Fruit fly (Drosophila melanogaster): ENCODE data around the gene CG46311.
A peak's percentile ranks its signal among the peaks of the same experiment; 100 is the strongest.

CG46311 gene

dm6 chrX:13561371-13561770 lies 2.3 kb upstream of the CG46311 start, which contains the start of gene CG32633:
CG32633 (plus strand) TSS chrX:13561671.
- TF ChIP-seq CG13204 (GFP tag; optimal IDR thresholded peaks at IDR 0.05) (no peak), CG8159 (tag; optimal IDR thresholded peaks at IDR 0.05) (no peak), CG4496 (GFP tag; IDR thresholded peaks at IDR 0.05) (no peak), fd96Ca (GFP tag; IDR thresholded peaks at IDR 0.05) (no peak), CG15710 (tag; optimal IDR thresholded peaks at IDR 0.05) (no peak)

dm6 chrX:13563042-13563441 lies 581 bp upstream of the CG46311 start:
- TF ChIP-seq CG15710 (tag; optimal IDR thresholded peaks at IDR 0.05), result no peak
- TF ChIP-seq CG14655 (GFP tag; optimal IDR thresholded peaks at IDR 0.05), result no peak
- TF ChIP-seq CG4496 (GFP tag; IDR thresholded peaks at IDR 0.05), result no peak
- TF ChIP-seq Pif1B (GFP tag; optimal IDR thresholded peaks at IDR 0.05), result no peak
- TF ChIP-seq CG13204 (GFP tag; optimal IDR thresholded peaks at IDR 0.05), result no peak
- no peak for TF ChIP-seq CG10348 (GFP tag; IDR thresholded peaks at IDR 0.05)
- TF ChIP-seq Ets98B (GFP tag; IDR thresholded peaks at IDR 0.05), result no peak
- TF ChIP-seq CG12605 (GFP tag; IDR thresholded peaks at IDR 0.05), result no peak
- no peak for TF ChIP-seq gl (tag; optimal IDR thresholded peaks at IDR 0.05)
- TF ChIP-seq Pif1A (GFP tag; optimal IDR thresholded peaks at IDR 0.05), result no peak
- TF ChIP-seq Snoo (tag; optimal IDR thresholded peaks at IDR 0.05), result no peak
- TF ChIP-seq CG8159 (tag; optimal IDR thresholded peaks at IDR 0.05), result no peak
- TF ChIP-seq CG9948 (tag; optimal IDR thresholded peaks at IDR 0.05), result no peak
- TF ChIP-seq CG34367 (tag; optimal IDR thresholded peaks at IDR 0.05), result no peak
- TF ChIP-seq CG8301 (tag; optimal IDR thresholded peaks at IDR 0.05), result no peak
- TF ChIP-seq EcR (GFP tag; optimal IDR thresholded peaks at IDR 0.05), result no peak
- TF ChIP-seq D1 (tag; optimal IDR thresholded peaks at IDR 0.05), result no peak
- no peak for TF ChIP-seq CG17806 (tag; optimal IDR thresholded peaks at IDR 0.05)
- no peak for TF ChIP-seq rn (GFP tag; IDR thresholded peaks at IDR 0.05)
- no peak for TF ChIP-seq fd96Ca (GFP tag; IDR thresholded peaks at IDR 0.05)

dm6 chrX:13565490-13566156 lies 2.0 kb downstream of the CG46311 start:
- TF ChIP-seq CG13204 (GFP tag; optimal IDR thresholded peaks at IDR 0.05) (no peak), CG4496 (GFP tag; IDR thresholded peaks at IDR 0.05) (no peak), Ets98B (GFP tag; IDR thresholded peaks at IDR 0.05) (peak; percentile 55), fd96Ca (GFP tag; IDR thresholded peaks at IDR 0.05) (no peak), CG12605 (GFP tag; IDR thresholded peaks at IDR 0.05) (no peak), CG14655 (GFP tag; optimal IDR thresholded peaks at IDR 0.05) (peak; percentile 51), CG15710 (tag; optimal IDR thresholded peaks at IDR 0.05) (peak; percentile 34), CG9948 (tag; optimal IDR thresholded peaks at IDR 0.05) (peak; percentile 14), CG8301 (tag; optimal IDR thresholded peaks at IDR 0.05) (peak; percentile 21), Pif1A (GFP tag; optimal IDR thresholded peaks at IDR 0.05) (no peak), CG10348 (GFP tag; IDR thresholded peaks at IDR 0.05) (no peak), CG34367 (tag; optimal IDR thresholded peaks at IDR 0.05) (no peak), CG8159 (tag; optimal IDR thresholded peaks at IDR 0.05) (peak; percentile 13), CG32121 (GFP tag; IDR thresholded peaks at IDR 0.05) (no peak)

dm6 chrX:13568127-13568526 lies 4.5 kb downstream of the CG46311 start:
- TF ChIP-seq rn (GFP tag; IDR thresholded peaks at IDR 0.05), result no peak
- TF ChIP-seq CG14655 (GFP tag; optimal IDR thresholded peaks at IDR 0.05), result peak; percentile 33
- no peak for TF ChIP-seq D1 (tag; optimal IDR thresholded peaks at IDR 0.05)
- TF ChIP-seq Snoo (tag; optimal IDR thresholded peaks at IDR 0.05), result peak; percentile 47
- TF ChIP-seq CG10348 (GFP tag; IDR thresholded peaks at IDR 0.05), result no peak
- peak; percentile 34; the same call in 1 of the 2 replicates for TF ChIP-seq CG32121 (GFP tag; IDR thresholded peaks at IDR 0.05)
- peak; percentile 58 for TF ChIP-seq Pif1B (GFP tag; optimal IDR thresholded peaks at IDR 0.05)
- peak; percentile 67 for TF ChIP-seq Pif1A (GFP tag; optimal IDR thresholded peaks at IDR 0.05)
- no peak for TF ChIP-seq CG8301 (tag; optimal IDR thresholded peaks at IDR 0.05)
- TF ChIP-seq fd96Ca (GFP tag; IDR thresholded peaks at IDR 0.05), result 0 out of 3 replicates have a peak, but pooled peaks have one; percentile 13
- peak; percentile 40; the same call in 1 of the 2 replicates for TF ChIP-seq CG12605 (GFP tag; IDR thresholded peaks at IDR 0.05)
- peak; percentile 26 for TF ChIP-seq CG17806 (tag; optimal IDR thresholded peaks at IDR 0.05)
- peak; percentile 33 for TF ChIP-seq CG15710 (tag; optimal IDR thresholded peaks at IDR 0.05)
- TF ChIP-seq CG9948 (tag; optimal IDR thresholded peaks at IDR 0.05), result peak; percentile 14
- TF ChIP-seq CG13204 (GFP tag; optimal IDR thresholded peaks at IDR 0.05), result no peak
- no peak for TF ChIP-seq EcR (GFP tag; optimal IDR thresholded peaks at IDR 0.05)
- TF ChIP-seq CG34367 (tag; optimal IDR thresholded peaks at IDR 0.05), result no peak
- peak; percentile 66; the same call in 2 of the 3 replicates for TF ChIP-seq CG4496 (GFP tag; IDR thresholded peaks at IDR 0.05)
- peak; percentile 25; the same call in 1 of the 2 replicates for TF ChIP-seq Ets98B (GFP tag; IDR thresholded peaks at IDR 0.05)
- TF ChIP-seq CG8159 (tag; optimal IDR thresholded peaks at IDR 0.05), result peak; percentile 47
- TF ChIP-seq gl (tag; optimal IDR thresholded peaks at IDR 0.05), result no peak

- TF ChIP-seq Snoo (tag; optimal IDR thresholded peaks at IDR 0.05) (no peak), Pif1A (GFP tag; optimal IDR thresholded peaks at IDR 0.05) (no peak), EcR (GFP tag; optimal IDR thresholded peaks at IDR 0.05) (no peak), CG8301 (tag; optimal IDR thresholded peaks at IDR 0.05) (no peak), CG9948 (tag; optimal IDR thresholded peaks at IDR 0.05) (no peak), CG34367 (tag; optimal IDR thresholded peaks at IDR 0.05) (no peak), gl (tag; optimal IDR thresholded peaks at IDR 0.05) (no peak), CG32121 (GFP tag; IDR thresholded peaks at IDR 0.05) (no peak), CG15710 (tag; optimal IDR thresholded peaks at IDR 0.05) (no peak), Pif1B (GFP tag; optimal IDR thresholded peaks at IDR 0.05) (no peak), CG8159 (tag; optimal IDR thresholded peaks at IDR 0.05) (no peak), CG14655 (GFP tag; optimal IDR thresholded peaks at IDR 0.05) (no peak), Ets98B (GFP tag; IDR thresholded peaks at IDR 0.05) (no peak), CG12605 (GFP tag; IDR thresholded peaks at IDR 0.05) (no peak), CG17806 (tag; optimal IDR thresholded peaks at IDR 0.05) (no peak)
Observed at dm6 chrX:13568841-13569240, 5.2 kb downstream of the CG46311 start.
